Fruit fly (Drosophila melanogaster) whole organism, pupa: ENCODE results near the gene CG9986.

Experiments
- CG10348 ChIP-seq: fragments of 200-800 bp; sonication (Bioruptor generic); IDR thresholded peaks from 2 replicates; pipeline ENCODE4 v1.3.6; 2022; ENCODE audit warnings: missing biosample characterization, missing genetic modification characterization
- CG12605 ChIP-seq: fragments of 200-800 bp; sonication (Bioruptor generic); IDR thresholded peaks from 2 replicates; pipeline ENCODE4 v1.3.6; 2022; ENCODE audit warnings: missing biosample characterization, missing genetic modification characterization
- CG13204 ChIP-seq: fragments of 200-800 bp; sonication (Bioruptor generic); optimal IDR thresholded peaks from 2 replicates; lab custom pipeline; 2018; ENCODE audit warnings: missing biosample characterization, mild to moderate bottlenecking, missing genetic modification characterization, moderate library complexity
- CG14655 ChIP-seq: fragments of 200-800 bp; sonication (Bioruptor generic); optimal IDR thresholded peaks from 3 replicates; lab custom pipeline; 2017; ENCODE audit warnings: mild to moderate bottlenecking, missing biosample characterization, missing genetic modification reagents, missing genetic modification characterization
- CG15710 ChIP-seq: fragments of 200-800 bp; sonication (Bioruptor generic); optimal IDR thresholded peaks from 2 replicates; lab custom pipeline; 2018; ENCODE audit warnings: missing biosample characterization, mild to moderate bottlenecking, missing genetic modification characterization, moderate library complexity
- CG17806 ChIP-seq: fragments of 200-800 bp; sonication (Bioruptor generic); optimal IDR thresholded peaks from 2 replicates; lab custom pipeline; 2018; ENCODE audit warnings: missing biosample characterization, mild to moderate bottlenecking, missing genetic modification characterization, moderate library complexity
- CG32121 ChIP-seq: fragments of 200-800 bp; sonication (Bioruptor generic); IDR thresholded peaks from 2 replicates; pipeline ENCODE4 v1.3.6; 2022; ENCODE audit warnings: missing biosample characterization, missing genetic modification characterization
- CG34367 ChIP-seq: fragments of 200-800 bp; sonication (Bioruptor generic); optimal IDR thresholded peaks from 2 replicates; lab custom pipeline; 2018; ENCODE audit warnings: missing biosample characterization, mild to moderate bottlenecking, missing genetic modification characterization
- CG4496 ChIP-seq: fragments of 200-800 bp; sonication (Bioruptor generic); IDR thresholded peaks from 3 replicates; pipeline ENCODE4 v1.3.6; 2022; ENCODE audit warnings: missing biosample characterization, missing genetic modification characterization
- CG8159 ChIP-seq: fragments of 200-800 bp; sonication (Bioruptor generic); optimal IDR thresholded peaks from 3 replicates; lab custom pipeline; 2018; ENCODE audit warnings: missing biosample characterization, mild to moderate bottlenecking, missing genetic modification characterization, moderate library complexity
- CG8301 ChIP-seq: fragments of 200-800 bp; sonication (Bioruptor generic); optimal IDR thresholded peaks from 2 replicates; lab custom pipeline; 2018; ENCODE audit warnings: missing biosample characterization, mild to moderate bottlenecking, missing genetic modification characterization
- CG9948 ChIP-seq: fragments of 200-800 bp; sonication (Bioruptor generic); optimal IDR thresholded peaks from 2 replicates; lab custom pipeline; 2018; ENCODE audit warnings: missing biosample characterization, mild to moderate bottlenecking, missing genetic modification characterization, moderate library complexity
- D1 ChIP-seq: fragments of 200-800 bp; sonication (Bioruptor generic); optimal IDR thresholded peaks from 2 replicates; lab custom pipeline; 2018; ENCODE audit warnings: missing biosample characterization, mild to moderate bottlenecking, missing genetic modification characterization, moderate library complexity
- EcR ChIP-seq: fragments of 200-800 bp; sonication (Bioruptor generic); optimal IDR thresholded peaks from 3 replicates; lab custom pipeline; 2019; ENCODE audit warnings: missing biosample characterization, missing genetic modification characterization, mild to moderate bottlenecking, moderate library complexity, missing genetic modification reagents
- Ets98B ChIP-seq: fragments of 200-800 bp; sonication (Bioruptor generic); IDR thresholded peaks from 2 replicates; pipeline ENCODE4 v1.3.6; 2022; ENCODE audit warnings: missing biosample characterization, missing genetic modification characterization
- Pif1A ChIP-seq: fragments of 200-800 bp; sonication (Bioruptor generic); optimal IDR thresholded peaks from 3 replicates; lab custom pipeline; 2016; ENCODE audit warnings: missing biosample characterization, missing genetic modification characterization
- Pif1B ChIP-seq: fragments of 200-800 bp; sonication (Bioruptor generic); optimal IDR thresholded peaks from 3 replicates; lab custom pipeline; 2016; ENCODE audit warnings: missing biosample characterization, missing genetic modification characterization
- Snoo ChIP-seq: fragments of 200-800 bp; sonication (Bioruptor generic); optimal IDR thresholded peaks from 3 replicates; lab custom pipeline; 2017; ENCODE audit warnings: missing biosample characterization, mild to moderate bottlenecking, missing genetic modification characterization, inconsistent platforms
- fd96Ca ChIP-seq: fragments of 200-800 bp; sonication (Bioruptor generic); IDR thresholded peaks from 3 replicates; pipeline ENCODE4 v1.3.6; 2022; ENCODE audit warnings: missing biosample characterization, missing genetic modification characterization
- gl ChIP-seq: fragments of 200-800 bp; sonication (Bioruptor generic); optimal IDR thresholded peaks from 2 replicates; lab custom pipeline; 2018; ENCODE audit warnings: missing biosample characterization, mild to moderate bottlenecking, missing genetic modification characterization
- rn ChIP-seq: fragments of 200-800 bp; sonication (Bioruptor generic); IDR thresholded peaks from 2 replicates; pipeline ENCODE4 v1.3.6; 2022; ENCODE audit warnings: missing biosample characterization, missing genetic modification characterization

The CG9986 gene

dm6 chr3R:28586943-28587342, 18.9 kb upstream of the CG9986 start:
- TF ChIP-seq EcR: no peak
- no peak for TF ChIP-seq CG13204
- TF ChIP-seq fd96Ca (GFP tag; lab: Robert Waterston, UW): no peak
- TF ChIP-seq Snoo (tag; lab: Kevin White, UChicago): no peak
- TF ChIP-seq CG4496 (GFP tag; lab: Robert Waterston, UW): no peak
- TF ChIP-seq D1 (tag; lab: Kevin White, UChicago): no peak
- no peak for TF ChIP-seq rn (GFP tag; lab: Robert Waterston, UW)
- TF ChIP-seq CG32121 (GFP tag; lab: Robert Waterston, UW): no peak
- TF ChIP-seq CG8159 (tag; lab: Kevin White, UChicago): no peak
- no peak for TF ChIP-seq CG17806 (tag; lab: Kevin White, UChicago)
- TF ChIP-seq CG10348 (GFP tag; lab: Robert Waterston, UW): no peak
- TF ChIP-seq gl (tag; lab: Kevin White, UChicago): no peak
- TF ChIP-seq CG34367 (tag; lab: Kevin White, UChicago): no peak
- TF ChIP-seq CG12605 (GFP tag; lab: Robert Waterston, UW): no peak
- no peak for TF ChIP-seq Ets98B (GFP tag; lab: Robert Waterston, UW)

DNA sequence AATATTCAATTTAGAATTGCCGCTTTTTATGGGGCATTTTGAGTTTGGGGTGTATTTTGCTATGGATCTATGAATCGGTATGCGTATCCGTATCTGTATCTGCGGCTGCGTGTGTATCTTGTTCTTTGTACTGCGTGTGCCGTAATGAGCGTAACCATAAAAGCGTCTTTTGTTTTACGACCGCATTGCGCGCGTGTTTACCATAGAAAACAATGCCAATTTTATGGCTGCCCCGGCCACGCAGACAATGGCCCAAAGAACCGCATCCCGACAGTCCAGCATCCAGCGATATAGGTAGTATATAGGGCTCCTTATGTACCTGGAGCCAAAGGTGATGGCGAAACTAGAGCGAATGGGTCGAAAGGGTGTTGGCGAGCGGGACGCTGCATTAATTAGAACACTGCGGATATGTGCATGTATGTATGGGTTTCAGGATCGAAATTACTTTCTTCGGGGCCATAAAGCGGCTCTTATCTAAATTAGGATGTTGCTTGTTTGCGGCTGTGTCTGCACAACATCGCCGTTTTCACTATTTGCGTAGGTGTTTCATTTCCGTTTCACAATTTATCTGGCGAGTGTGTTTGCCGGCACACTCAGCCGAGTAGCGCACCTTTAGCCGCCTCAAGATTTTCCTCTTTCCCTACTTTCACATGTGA, 17.4 kb upstream of the CG9986 start:
- TF ChIP-seq gl (tag; lab: Kevin White, UChicago) (no peak), CG9948 (no peak), CG8301 (tag; lab: Kevin White, UChicago) (no peak), Ets98B (GFP tag; lab: Robert Waterston, UW) (no peak), rn (GFP tag; lab: Robert Waterston, UW) (no peak), CG32121 (GFP tag; lab: Robert Waterston, UW) (no peak), Pif1A (no peak), CG17806 (tag; lab: Kevin White, UChicago) (no peak), fd96Ca (GFP tag; lab: Robert Waterston, UW) (no peak), Pif1B (GFP tag; lab: Kevin White, UChicago) (no peak), CG34367 (tag; lab: Kevin White, UChicago) (no peak), EcR (no peak), CG13204 (no peak), CG12605 (GFP tag; lab: Robert Waterston, UW) (no peak), CG14655 (GFP tag; lab: Kevin White, UChicago) (no peak)
- TF ChIP-seq, all 21 proteins: peak for 0

- no peak for TF ChIP-seq gl (tag; lab: Kevin White, UChicago)
- TF ChIP-seq CG10348 (GFP tag; lab: Robert Waterston, UW): no peak
- TF ChIP-seq rn (GFP tag; lab: Robert Waterston, UW): no peak
- no peak for TF ChIP-seq CG13204
- no peak for TF ChIP-seq Ets98B (GFP tag; lab: Robert Waterston, UW)
- TF ChIP-seq CG34367 (tag; lab: Kevin White, UChicago): no peak
- TF ChIP-seq CG12605 (GFP tag; lab: Robert Waterston, UW): no peak
- no peak for TF ChIP-seq Snoo (tag; lab: Kevin White, UChicago)
- no peak for TF ChIP-seq D1 (tag; lab: Kevin White, UChicago)
- no peak for TF ChIP-seq Pif1A
- no peak for TF ChIP-seq CG4496 (GFP tag; lab: Robert Waterston, UW)
- no peak for TF ChIP-seq CG32121 (GFP tag; lab: Robert Waterston, UW)
- TF ChIP-seq EcR: no peak
- TF ChIP-seq CG8301 (tag; lab: Kevin White, UChicago): no peak
- TF ChIP-seq fd96Ca (GFP tag; lab: Robert Waterston, UW): no peak
- TF ChIP-seq, all 21 proteins: peak for 0
These were observed 15.4 kb upstream of the CG9986 start for dm6 chr3R:28590462-28590861.

DNA sequence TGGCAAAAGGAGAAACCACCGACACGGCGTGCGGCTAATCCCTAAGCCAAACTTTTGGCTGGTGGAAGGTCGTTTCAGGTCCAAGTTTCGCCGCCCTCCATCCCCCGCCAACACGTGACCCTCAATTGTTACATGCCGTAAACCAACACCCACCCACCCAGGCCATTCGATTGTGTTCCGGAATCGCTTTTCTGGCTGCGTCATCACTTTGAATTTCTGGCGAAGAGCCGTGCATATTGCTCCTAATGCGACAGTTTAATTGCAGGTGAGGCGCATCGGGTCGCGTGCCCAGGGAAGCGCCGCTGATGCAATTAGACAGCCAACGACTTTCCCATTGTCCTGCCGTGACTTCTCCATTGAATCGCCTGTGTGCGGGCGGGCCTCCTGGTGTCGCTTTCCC, 11.0 kb upstream of the CG9986 start:
- TF ChIP-seq CG32121 (GFP tag; lab: Robert Waterston, UW) (no peak), rn (GFP tag; lab: Robert Waterston, UW) (no peak), CG10348 (GFP tag; lab: Robert Waterston, UW) (no peak), Snoo (tag; lab: Kevin White, UChicago) (no peak), CG9948 (no peak), fd96Ca (GFP tag; lab: Robert Waterston, UW) (no peak), CG12605 (GFP tag; lab: Robert Waterston, UW) (no peak), Pif1A (no peak), CG15710 (tag; lab: Kevin White, UChicago) (no peak), CG13204 (no peak), Ets98B (GFP tag; lab: Robert Waterston, UW) (no peak), CG14655 (GFP tag; lab: Kevin White, UChicago) (no peak), CG4496 (GFP tag; lab: Robert Waterston, UW) (no peak), EcR (no peak), D1 (tag; lab: Kevin White, UChicago) (no peak), CG8159 (tag; lab: Kevin White, UChicago) (no peak)
- TF ChIP-seq, all 21 proteins: peak for 0

DNA sequence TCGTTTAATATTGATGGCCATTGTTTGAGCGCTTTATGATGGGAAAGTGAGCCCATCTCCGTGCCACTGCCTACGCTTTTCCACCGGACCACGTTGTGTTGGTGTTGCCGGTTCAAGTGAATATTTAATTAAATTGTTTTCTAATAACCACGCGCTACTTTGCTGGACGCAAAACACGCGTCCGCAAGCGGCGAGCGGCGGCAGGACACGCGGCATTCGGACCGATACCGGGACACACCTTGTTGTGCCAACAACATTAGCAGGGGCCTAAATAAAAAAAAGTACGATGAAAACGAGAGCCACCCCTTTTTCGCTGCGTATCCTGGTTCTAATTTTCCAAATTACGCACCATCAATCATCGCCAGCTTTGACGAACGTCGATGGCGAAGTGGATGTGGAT, 10.0 kb upstream of the CG9986 start:
- TF ChIP-seq CG12605 (GFP tag; lab: Robert Waterston, UW) (no peak), EcR (no peak), CG8159 (tag; lab: Kevin White, UChicago) (no peak), CG15710 (tag; lab: Kevin White, UChicago) (no peak), Pif1B (GFP tag; lab: Kevin White, UChicago) (no peak), D1 (tag; lab: Kevin White, UChicago) (no peak), CG4496 (GFP tag; lab: Robert Waterston, UW) (no peak), CG13204 (no peak), CG32121 (GFP tag; lab: Robert Waterston, UW) (no peak), Ets98B (GFP tag; lab: Robert Waterston, UW) (no peak), fd96Ca (GFP tag; lab: Robert Waterston, UW) (no peak), Snoo (tag; lab: Kevin White, UChicago) (no peak), rn (GFP tag; lab: Robert Waterston, UW) (no peak), CG17806 (tag; lab: Kevin White, UChicago) (no peak), CG34367 (tag; lab: Kevin White, UChicago) (no peak)
